Worm (Caenorhabditis elegans): Measurements from ENCODE around the gene Y5H2A.1.

- TF ChIP-seq elt-3 (tag; optimal IDR thresholded peaks at IDR 0.05) (no peak), pha-4 (tag; optimal IDR thresholded peaks at IDR 0.05) (no peak), unc-62 (GFP tag; optimal IDR thresholded peaks at IDR 0.05) (no peak), ztf-11 (tag; optimal IDR thresholded peaks at IDR 0.05) (no peak), lin-13 (tag; optimal IDR thresholded peaks at IDR 0.05) (no peak)
Observed at ce11 chrV:2221764-2222163, 49.9 kb downstream of the Y5H2A.1 start, which contains the start of gene nhr-128.
